Worm (Caenorhabditis elegans) whole organism, young adult: Measurements from ENCODE around the gene acdh-12.

Experiments
- B0019.2 ChIP-seq: fragments of 200-800 bp; sonication (Bioruptor generic); conservative IDR thresholded peaks from 2 replicates; pipeline ENCODE4 v1.3.6; 2022; ENCODE audit warnings: missing genetic modification reagents, missing genetic modification characterization, missing compliant biosample characterization
- B0336.3 ChIP-seq: fragments of 200-800 bp; sonication (Bioruptor generic); IDR thresholded peaks from 2 replicates; pipeline ENCODE4 v1.3.6; 2022; ENCODE audit warnings: missing genetic modification characterization, missing compliant biosample characterization
- C17E4.6 ChIP-seq: fragments of 200-800 bp; sonication (Bioruptor generic); IDR thresholded peaks from 2 replicates; pipeline ENCODE4 v1.3.6; 2022; ENCODE audit warnings: missing genetic modification reagents, missing genetic modification characterization, missing compliant biosample characterization
- D2030.7 ChIP-seq: fragments of 200-800 bp; sonication (Bioruptor generic); IDR thresholded peaks from 2 replicates; pipeline ENCODE4 v1.3.6; 2022; ENCODE audit warnings: missing genetic modification reagents, missing genetic modification characterization, missing compliant biosample characterization
- F22D6.2 ChIP-seq: sonication (generic microtip); optimal IDR thresholded peaks from 2 replicates; lab custom pipeline; 2016; ENCODE audit warnings: mild to moderate bottlenecking, missing genetic modification characterization, missing compliant biosample characterization
- F23B12.7 ChIP-seq: sonication (generic microtip); optimal IDR thresholded peaks from 2 replicates; lab custom pipeline; 2017; ENCODE audit warnings: missing genetic modification characterization, mild to moderate bottlenecking, missing compliant biosample characterization, antibody characterized with exemption, moderate library complexity; ENCODE audit not compliant: insufficient read depth
- F33H1.4 ChIP-seq: fragments of 200-800 bp; sonication (Bioruptor generic); IDR thresholded peaks from 2 replicates; pipeline ENCODE4 v1.3.6; 2022; ENCODE audit warnings: missing genetic modification reagents, missing genetic modification characterization, missing compliant biosample characterization
- F57A8.1 ChIP-seq: fragments of 200-800 bp; sonication (Bioruptor generic); optimal IDR thresholded peaks from 2 replicates; lab custom pipeline; 2018; ENCODE audit warnings: mild to moderate bottlenecking, missing genetic modification characterization, moderate library complexity, missing compliant biosample characterization
- F57C9.4 ChIP-seq: sonication (generic microtip); optimal IDR thresholded peaks from 2 replicates; lab custom pipeline; 2017; ENCODE audit warnings: mild to moderate bottlenecking, missing genetic modification characterization, missing compliant biosample characterization
- K12H6.12 ChIP-seq: fragments of 200-800 bp; sonication (Bioruptor generic); optimal IDR thresholded peaks from 2 replicates; lab custom pipeline; 2018; ENCODE audit warnings: mild to moderate bottlenecking, missing genetic modification characterization, missing compliant biosample characterization
- Y79H2A.3 ChIP-seq: fragments of 200-800 bp; sonication (Bioruptor generic); conservative IDR thresholded peaks from 2 replicates; pipeline ENCODE4 v1.3.6; 2022; ENCODE audit warnings: missing genetic modification reagents, missing genetic modification characterization, missing compliant biosample characterization
- ZK185.1 ChIP-seq: sonication (generic microtip); optimal IDR thresholded peaks from 2 replicates; lab custom pipeline; 2016; ENCODE audit warnings: mild to moderate bottlenecking, missing genetic modification characterization, missing compliant biosample characterization; ENCODE audit not compliant: poor library complexity, severe bottlenecking
- attf-3 ChIP-seq: fragments of 200-800 bp; sonication (Bioruptor generic); conservative IDR thresholded peaks from 2 replicates; pipeline ENCODE4 v1.3.6; 2022; ENCODE audit warnings: missing genetic modification reagents, missing genetic modification characterization, missing compliant biosample characterization
- ceh-100 ChIP-seq: fragments of 200-800 bp; sonication (Bioruptor generic); IDR thresholded peaks from 2 replicates; pipeline ENCODE4 v1.3.6; 2022; ENCODE audit warnings: missing genetic modification reagents, missing genetic modification characterization, missing compliant biosample characterization
- ceh-91 ChIP-seq: fragments of 200-800 bp; sonication (Bioruptor generic); IDR thresholded peaks from 2 replicates; pipeline ENCODE4 v1.3.6; 2022; ENCODE audit warnings: missing genetic modification reagents, missing genetic modification characterization, missing compliant biosample characterization
- dox-1 ChIP-seq: fragments of 200-800 bp; sonication (Bioruptor generic); IDR thresholded peaks from 2 replicates; pipeline ENCODE4 v1.3.6; 2022; ENCODE audit warnings: missing genetic modification reagents, missing genetic modification characterization, missing compliant biosample characterization
- efl-1 ChIP-seq: fragments of 150-350 bp; optimal IDR thresholded peaks from 2 replicates; lab custom pipeline; 2014; ENCODE audit warnings: missing biosample characterization, missing genetic modification reagents, missing genetic modification characterization
- egrh-3 ChIP-seq: fragments of 200-800 bp; sonication (Bioruptor generic); IDR thresholded peaks from 2 replicates; pipeline ENCODE4 v1.3.6; 2022; ENCODE audit warnings: missing genetic modification reagents, missing genetic modification characterization, missing compliant biosample characterization
- ekl-4 ChIP-seq: fragments of 200-800 bp; sonication (Bioruptor generic); IDR thresholded peaks from 2 replicates; pipeline ENCODE4 v1.3.6; 2022; ENCODE audit warnings: missing genetic modification reagents, missing genetic modification characterization, missing compliant biosample characterization
- him-1 ChIP-seq: sonication (generic microtip); optimal IDR thresholded peaks from 2 replicates; lab custom pipeline; 2016; ENCODE audit warnings: missing genotype, missing genetic modification reagents, missing genetic modification characterization, missing compliant biosample characterization
- hmg-1.2 ChIP-seq: fragments of 200-800 bp; sonication (Bioruptor generic); IDR thresholded peaks from 2 replicates; pipeline ENCODE4 v1.3.6; 2022; ENCODE audit warnings: missing genetic modification reagents, missing genetic modification characterization, missing compliant biosample characterization
- hmg-20 ChIP-seq: fragments of 200-800 bp; sonication (Bioruptor generic); IDR thresholded peaks from 2 replicates; pipeline ENCODE4 v1.3.6; 2022; ENCODE audit warnings: missing genetic modification reagents, missing genetic modification characterization, missing compliant biosample characterization
- hrde-1 ChIP-seq: sonication (generic microtip); optimal IDR thresholded peaks from 2 replicates; lab custom pipeline; 2016; ENCODE audit warnings: missing genetic modification characterization, mild to moderate bottlenecking, missing compliant biosample characterization, moderate library complexity, missing genotype, missing genetic modification reagents, borderline replicate concordance
- lag-1 ChIP-seq: fragments of 200-800 bp; sonication (Bioruptor generic); IDR thresholded peaks from 2 replicates; pipeline ENCODE4 v1.3.6; 2022; ENCODE audit warnings: missing genetic modification reagents, missing genetic modification characterization, missing compliant biosample characterization
- lin-26 ChIP-seq: fragments of 200-800 bp; sonication (Bioruptor generic); IDR thresholded peaks from 2 replicates; pipeline ENCODE4 v1.3.6; 2022; ENCODE audit warnings: missing genetic modification reagents, missing genetic modification characterization, missing compliant biosample characterization
- lin-35 ChIP-seq, 3 experiments: fragments of 150-350 bp in 2 of 3; sonication (generic microtip) in 1 of 3; optimal IDR thresholded peaks; 2 replicates each; lab custom pipeline; 2014 to 2018; ENCODE audit warnings: missing biosample characterization in 3 of 3, missing genetic modification characterization in 3 of 3, missing genetic modification reagents in 3 of 3
- lin-40 ChIP-seq: sonication (generic microtip); optimal IDR thresholded peaks from 2 replicates; lab custom pipeline; 2016; ENCODE audit warnings: missing genetic modification characterization, mild to moderate bottlenecking, missing compliant biosample characterization, missing genotype, missing genetic modification reagents
- lin-54 ChIP-seq: fragments of 200-800 bp; sonication (Bioruptor generic); optimal IDR thresholded peaks from 2 replicates; lab custom pipeline; 2018; ENCODE audit warnings: mild to moderate bottlenecking, missing genetic modification characterization, missing compliant biosample characterization
- lsl-1 ChIP-seq: fragments of 200-800 bp; sonication (Bioruptor generic); optimal IDR thresholded peaks from 2 replicates; lab custom pipeline; 2018; ENCODE audit warnings: mild to moderate bottlenecking, missing genetic modification characterization, moderate library complexity, missing compliant biosample characterization
- madf-10 ChIP-seq: sonication (generic microtip); optimal IDR thresholded peaks from 2 replicates; lab custom pipeline; 2016; ENCODE audit warnings: mild to moderate bottlenecking, missing genetic modification characterization, missing compliant biosample characterization
- madf-3 ChIP-seq: fragments of 200-800 bp; sonication (Bioruptor generic); IDR thresholded peaks from 2 replicates; pipeline ENCODE4 v1.3.6; 2022; ENCODE audit warnings: missing genetic modification reagents, missing genetic modification characterization, missing compliant biosample characterization
- madf-8 ChIP-seq: fragments of 200-800 bp; sonication (Bioruptor generic); conservative IDR thresholded peaks from 2 replicates; pipeline ENCODE4 v1.3.6; 2022; ENCODE audit warnings: missing genetic modification reagents, missing genetic modification characterization, missing compliant biosample characterization
- mes-4 ChIP-seq: sonication (generic microtip); optimal IDR thresholded peaks from 2 replicates; lab custom pipeline; 2016; ENCODE audit warnings: missing genotype, missing genetic modification characterization, missing compliant biosample characterization
- nfyb-1 ChIP-seq: fragments of 200-800 bp; sonication (Bioruptor generic); IDR thresholded peaks from 2 replicates; pipeline ENCODE4 v1.3.6; 2022; ENCODE audit warnings: missing genetic modification reagents, missing genetic modification characterization, missing compliant biosample characterization
- snpc-1.1 ChIP-seq: sonication (generic microtip); optimal IDR thresholded peaks from 2 replicates; lab custom pipeline; 2017; ENCODE audit warnings: missing genetic modification characterization, mild to moderate bottlenecking, missing compliant biosample characterization, antibody characterized with exemption, moderate library complexity, missing genotype, missing genetic modification reagents; ENCODE audit not compliant: insufficient read depth
- snpc-1.3 ChIP-seq: sonication (generic microtip); optimal IDR thresholded peaks from 2 replicates; lab custom pipeline; 2017; ENCODE audit warnings: missing genetic modification characterization, mild to moderate bottlenecking, missing compliant biosample characterization, antibody characterized with exemption, moderate library complexity, missing genotype, missing genetic modification reagents; ENCODE audit not compliant: insufficient read depth
- snpc-3.4 ChIP-seq: sonication (generic microtip); optimal IDR thresholded peaks from 2 replicates; lab custom pipeline; 2017; ENCODE audit warnings: missing genetic modification characterization, mild to moderate bottlenecking, missing compliant biosample characterization, antibody characterized with exemption, moderate library complexity, missing genotype, missing genetic modification reagents
- snpc-4 ChIP-seq, 5 experiments: fragments of 150-350 bp in 1 of 5; sonication (generic microtip) in 4 of 5; optimal IDR thresholded peaks; 2 replicates each; lab custom pipeline; 2014 to 2018; ENCODE audit warnings: missing genetic modification characterization in 5 of 5, missing biosample characterization in 3 of 5, antibody characterized with exemption in 2 of 5, mild to moderate bottlenecking in 2 of 5, missing compliant biosample characterization in 2 of 5, missing genotype in 2 of 5, moderate library complexity in 2 of 5, missing genetic modification reagents in 1 of 5
- tbp1 ChIP-seq: fragments of 200-800 bp; sonication (Bioruptor generic); optimal IDR thresholded peaks from 2 replicates; lab custom pipeline; 2018; ENCODE audit warnings: mild to moderate bottlenecking, missing genetic modification characterization, missing compliant biosample characterization
- tlf-1 ChIP-seq: fragments of 200-800 bp; sonication (Bioruptor generic); optimal IDR thresholded peaks from 2 replicates; lab custom pipeline; 2018; ENCODE audit warnings: mild to moderate bottlenecking, missing genetic modification characterization, missing compliant biosample characterization
- unc-130 ChIP-seq: sonication (generic microtip); optimal IDR thresholded peaks from 2 replicates; lab custom pipeline; 2016; ENCODE audit warnings: missing genetic modification reagents, missing genetic modification characterization, missing compliant biosample characterization
- xnd-1 ChIP-seq: sonication (generic microtip); optimal IDR thresholded peaks from 2 replicates; lab custom pipeline; 2016; ENCODE audit warnings: missing genotype, missing genetic modification reagents, missing genetic modification characterization, missing compliant biosample characterization
- ztf-18 ChIP-seq: sonication (generic microtip); optimal IDR thresholded peaks from 2 replicates; lab custom pipeline; 2016; ENCODE audit warnings: missing genotype, mild to moderate bottlenecking, missing genetic modification characterization, missing compliant biosample characterization
- ztf-26 ChIP-seq: sonication (generic microtip); optimal IDR thresholded peaks from 2 replicates; lab custom pipeline; 2017; ENCODE audit warnings: missing genetic modification characterization, missing compliant biosample characterization

acdh-12 gene

ce11 chrII:7148099-7148498, 47.3 kb downstream of the acdh-12 start, which contains the start of gene T07F8.1:
TSS of gene T07F8.1 (plus strand) at chrII:7148399.
- TF ChIP-seq tbp1 (GFP tag; lab: Kevin White, UChicago) (no peak), madf-10 (tag; lab: Kevin White, UChicago) (no peak), egrh-3 (no peak), efl-1 (GFP tag; lab: Kevin White, UChicago) (no peak), F57A8.1 (GFP tag; lab: Kevin White, UChicago) (no peak), hmg-20 (GFP tag; lab: Robert Waterston, UW) (no peak), lin-26 (GFP tag; lab: Robert Waterston, UW) (no peak), dox-1 (GFP tag; lab: Robert Waterston, UW) (no peak), ztf-26 (tag; lab: Kevin White, UChicago) (no peak), Y79H2A.3 (GFP tag; lab: Robert Waterston, UW) (no peak), lin-54 (GFP tag; lab: Kevin White, UChicago) (no peak)

- TF ChIP-seq him-1 (tag; lab: Kevin White, UChicago): peak; percentile 75
- TF ChIP-seq ekl-4: 0 out of 2 replicates have a peak, but pooled peaks have one; percentile 17
- TF ChIP-seq ceh-100 (GFP tag; lab: Robert Waterston, UW): peak; percentile 55; the same call in 1 of the 2 replicates
- TF ChIP-seq C17E4.6 (GFP tag; lab: Robert Waterston, UW): no peak
- peak; percentile 70 for TF ChIP-seq madf-8
- peak; percentile 73 for TF ChIP-seq snpc-1.3 (tag; lab: Kevin White, UChicago)
- peak; percentile 61 for TF ChIP-seq B0019.2
- no peak for TF ChIP-seq unc-130
- no peak for TF ChIP-seq madf-3
- TF ChIP-seq F33H1.4 (GFP tag; lab: Robert Waterston, UW): peak; percentile 61
- peak; percentile 51 for TF ChIP-seq xnd-1
- TF ChIP-seq hrde-1: peak; percentile 46
- TF ChIP-seq F23B12.7 (tag; lab: Kevin White, UChicago): peak; percentile 34
- TF ChIP-seq efl-1 (GFP tag; lab: Kevin White, UChicago): peak; percentile 45
- TF ChIP-seq snpc-1.1 (tag; lab: Kevin White, UChicago): peak; percentile 65
- TF ChIP-seq K12H6.12 (tag; lab: Kevin White, UChicago): no peak
- peak; percentile 31; the same call in 1 of the 2 replicates for TF ChIP-seq attf-3 (GFP tag; lab: Robert Waterston, UW)
- TF ChIP-seq ZK185.1 (tag; lab: Kevin White, UChicago): peak; percentile 35
- TF ChIP-seq snpc-3.4: peak; percentile 78
- no peak for TF ChIP-seq F22D6.2 (tag; lab: Kevin White, UChicago)
- TF ChIP-seq lsl-1 (GFP tag; lab: Kevin White, UChicago): peak; percentile 84
- TF ChIP-seq lag-1 (GFP tag; lab: Robert Waterston, UW): no peak
- TF ChIP-seq lin-35 (GFP tag; optimal IDR thresholded peaks at IDR 0.05; lab: Kevin White, UChicago): peak in 1 of 3 experiments; percentile 76
- TF ChIP-seq hmg-1.2: peak; percentile 53; the same call in 1 of the 2 replicates
- TF ChIP-seq D2030.7 (GFP tag; lab: Robert Waterston, UW): peak; percentile 60
- peak; percentile 91 for TF ChIP-seq ztf-18 (tag; lab: Kevin White, UChicago)
- peak; percentile 78 for TF ChIP-seq ceh-91 (GFP tag; lab: Robert Waterston, UW)
- no peak for TF ChIP-seq nfyb-1 (GFP tag; lab: Robert Waterston, UW)
- no peak for TF ChIP-seq F57C9.4 (tag; lab: Kevin White, UChicago)
- peak; percentile 27 for TF ChIP-seq lin-40 (tag; lab: Kevin White, UChicago)
- TF ChIP-seq B0336.3 (GFP tag; lab: Robert Waterston, UW): no peak
- peak; percentile 55 for TF ChIP-seq tlf-1 (GFP tag; lab: Kevin White, UChicago)
- TF ChIP-seq tbp1 (GFP tag; lab: Kevin White, UChicago): no peak
- TF ChIP-seq snpc-4 (GFP tag; optimal IDR thresholded peaks at IDR 0.05; lab: Kevin White, UChicago): peak; percentile 18
- peak in 2 of 4 experiments; percentile 28 to 32 for TF ChIP-seq snpc-4 (tag; optimal IDR thresholded peaks at IDR 0.05; lab: Kevin White, UChicago)
- TF ChIP-seq lin-54 (GFP tag; lab: Kevin White, UChicago): peak; percentile 85
- TF ChIP-seq mes-4: no peak
Observed at ce11 chrII:7147550-7147949, 47.9 kb downstream of the acdh-12 start.
